Fruit fly (Drosophila melanogaster): ENCODE data around the gene CG2909.
A peak's percentile ranks its signal among the peaks of the same experiment; 100 is the strongest.

CG2909 gene

DNA sequence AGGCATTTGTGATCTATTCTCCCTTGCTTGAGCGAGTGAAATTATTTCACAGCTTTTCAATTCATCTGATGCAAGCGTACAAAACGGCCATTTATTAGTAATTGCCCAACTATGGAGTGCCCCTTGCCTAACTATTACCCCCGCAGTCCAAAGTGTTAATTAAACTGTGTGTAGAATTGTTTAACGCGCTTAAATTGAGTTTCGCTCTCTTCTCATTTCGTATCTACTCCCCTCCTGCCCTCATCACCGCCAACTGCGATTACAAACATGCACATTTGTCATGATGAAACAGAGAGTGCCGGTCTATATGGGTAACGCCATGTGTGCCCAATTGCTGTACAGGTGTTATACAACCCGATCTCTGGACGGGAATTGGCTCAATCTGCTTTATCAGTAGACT is 43.5 kb downstream of the CG2909 start:
- TF ChIP-seq CG12605 (GFP tag; IDR thresholded peaks at IDR 0.05) (no peak), CG8301 (tag; optimal IDR thresholded peaks at IDR 0.05) (no peak), CG15710 (tag; optimal IDR thresholded peaks at IDR 0.05) (no peak), CG10348 (GFP tag; IDR thresholded peaks at IDR 0.05) (no peak), CG17806 (tag; optimal IDR thresholded peaks at IDR 0.05) (no peak), Snoo (tag; optimal IDR thresholded peaks at IDR 0.05) (no peak), Pif1B (GFP tag; optimal IDR thresholded peaks at IDR 0.05) (no peak), CG8159 (tag; optimal IDR thresholded peaks at IDR 0.05) (no peak), CG4496 (GFP tag; IDR thresholded peaks at IDR 0.05) (no peak), gl (tag; optimal IDR thresholded peaks at IDR 0.05) (no peak), CG32121 (GFP tag; IDR thresholded peaks at IDR 0.05) (no peak)

DNA sequence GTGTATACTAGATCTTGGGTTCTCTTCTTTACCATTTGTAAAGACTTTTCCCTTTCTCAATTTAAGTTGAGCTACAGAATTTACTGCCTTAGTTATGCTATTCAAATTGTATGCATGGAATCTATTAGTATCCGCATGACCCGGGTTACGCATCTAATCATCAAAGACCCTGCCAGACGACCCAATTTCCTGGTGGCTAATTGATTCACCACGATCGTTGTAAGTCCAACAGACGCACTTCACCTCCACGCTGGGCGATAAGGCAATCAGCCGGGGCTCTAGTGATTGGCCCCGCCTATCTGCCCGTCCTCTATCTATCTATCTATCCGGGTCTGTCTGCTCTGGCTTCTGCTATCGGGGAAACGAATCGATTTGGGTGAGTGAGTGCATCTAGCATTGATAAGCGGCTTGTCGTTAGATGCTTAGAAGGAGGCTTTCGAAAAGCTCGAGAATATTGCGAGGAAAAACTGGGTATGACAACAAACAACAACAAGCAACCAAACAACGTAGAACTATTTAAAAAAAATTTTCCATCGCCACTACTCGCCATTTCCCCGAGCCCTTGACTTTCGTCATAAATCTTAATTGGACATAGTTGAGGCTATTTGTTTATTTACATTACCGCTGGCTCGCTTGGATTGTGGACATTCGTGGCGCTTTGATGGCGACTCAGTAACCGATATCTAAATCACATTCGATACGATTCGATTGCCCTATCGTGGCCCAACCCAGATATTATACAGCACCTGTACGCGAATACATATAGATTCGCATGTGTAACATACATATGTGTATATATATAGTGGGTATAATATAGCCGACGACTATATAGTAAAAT is 44.2 kb downstream of the CG2909 start:
- TF ChIP-seq CG15710 (tag; optimal IDR thresholded peaks at IDR 0.05) (no peak), EcR (GFP tag; optimal IDR thresholded peaks at IDR 0.05) (peak; percentile 68), Ets98B (GFP tag; IDR thresholded peaks at IDR 0.05) (0 out of 2 replicates have a peak, but pooled peaks have one; percentile 8)

DNA sequence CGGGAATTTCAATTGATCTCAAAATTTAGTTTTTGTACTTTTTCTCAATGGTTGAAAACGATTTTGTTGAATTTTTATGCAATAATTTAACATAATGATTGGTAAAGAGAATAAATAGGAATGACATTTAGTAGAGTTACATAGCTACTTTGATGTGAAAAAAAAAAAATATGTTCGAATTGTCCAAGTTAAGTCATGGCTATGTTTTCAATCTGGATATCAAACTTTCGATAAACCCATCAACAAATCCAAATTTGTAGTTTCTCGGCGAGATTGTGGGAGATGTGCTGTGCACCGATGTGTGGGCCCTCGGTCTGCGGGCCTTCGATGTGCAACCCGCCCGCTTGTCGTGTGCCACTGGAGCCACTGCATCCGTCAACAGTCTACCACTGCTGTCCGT is 49.0 kb downstream of the CG2909 start, which contains the start of the genes CG32686 and CG2898:
CG32686 (minus strand) TSS at position 101 of the 400 bp plus-strand sequence.
CG2898 (plus strand) TSS at position 159 of the 400 bp plus-strand sequence.
- TF ChIP-seq CG32121 (GFP tag; IDR thresholded peaks at IDR 0.05): no peak
- TF ChIP-seq CG8301 (tag; optimal IDR thresholded peaks at IDR 0.05): no peak
- TF ChIP-seq Ets98B (GFP tag; IDR thresholded peaks at IDR 0.05): no peak
- TF ChIP-seq fd96Ca (GFP tag; IDR thresholded peaks at IDR 0.05): no peak
- no peak for TF ChIP-seq CG34367 (tag; optimal IDR thresholded peaks at IDR 0.05)
- TF ChIP-seq EcR (GFP tag; optimal IDR thresholded peaks at IDR 0.05): no peak
- no peak for TF ChIP-seq CG13204 (GFP tag; optimal IDR thresholded peaks at IDR 0.05)
- no peak for TF ChIP-seq CG17806 (tag; optimal IDR thresholded peaks at IDR 0.05)
- TF ChIP-seq Pif1B (GFP tag; optimal IDR thresholded peaks at IDR 0.05): no peak
- TF ChIP-seq CG9948 (tag; optimal IDR thresholded peaks at IDR 0.05): no peak
- TF ChIP-seq CG4496 (GFP tag; IDR thresholded peaks at IDR 0.05): no peak
- TF ChIP-seq CG8159 (tag; optimal IDR thresholded peaks at IDR 0.05): no peak
- no peak for TF ChIP-seq gl (tag; optimal IDR thresholded peaks at IDR 0.05)
- TF ChIP-seq Snoo (tag; optimal IDR thresholded peaks at IDR 0.05): no peak
- TF ChIP-seq CG14655 (GFP tag; optimal IDR thresholded peaks at IDR 0.05): no peak
- TF ChIP-seq Pif1A (GFP tag; optimal IDR thresholded peaks at IDR 0.05): no peak
- no peak for TF ChIP-seq rn (GFP tag; IDR thresholded peaks at IDR 0.05)
- TF ChIP-seq D1 (tag; optimal IDR thresholded peaks at IDR 0.05): no peak

All from whole organism, pupa.